Worm (Caenorhabditis elegans): ENCODE data around the gene K07E3.1.
A peak's percentile ranks its signal among the peaks of the same experiment; 100 is the strongest.

The K07E3.1 gene

ce11 chrX:8147398-8147797 lies 37.2 kb downstream of the K07E3.1 start, which contains the start of gene C02B8.1:
Gene C02B8.1 (plus strand): TSS chrX:8147698.
- TF ChIP-seq nfya-1 (tag; optimal IDR thresholded peaks at IDR 0.05; ENCODE audit: insufficient read depth) (no peak), ceh-16 (tag; optimal IDR thresholded peaks at IDR 0.05) (no peak), egl-5 (tag; optimal IDR thresholded peaks at IDR 0.05) (no peak), aly-2 (tag; optimal IDR thresholded peaks at IDR 0.05) (no peak), nhr-12 (tag; optimal IDR thresholded peaks at IDR 0.05) (no peak), nhr-11 (tag; optimal IDR thresholded peaks at IDR 0.05) (no peak)

ce11 chrX:8148993-8149392 lies 38.8 kb downstream of the K07E3.1 start:
- TF ChIP-seq nhr-11 (tag; optimal IDR thresholded peaks at IDR 0.05): no peak
- peak; percentile 4 for TF ChIP-seq elt-2 (tag; optimal IDR thresholded peaks at IDR 0.05)

ce11 chrX:8150621-8151020 lies 40.4 kb downstream of the K07E3.1 start, which contains the start of gene F22F1.2:
Gene F22F1.2 (minus strand): TSS chrX:8150721.
- TF ChIP-seq ztf-4 (tag; optimal IDR thresholded peaks at IDR 0.05) (no peak), ztf-11 (tag; optimal IDR thresholded peaks at IDR 0.05) (no peak), sea-2 (GFP tag; optimal IDR thresholded peaks at IDR 0.05) (no peak), ceh-82 (tag; optimal IDR thresholded peaks at IDR 0.05) (no peak), nhr-12 (tag; optimal IDR thresholded peaks at IDR 0.05) (no peak), ceh-28 (tag; optimal IDR thresholded peaks at IDR 0.05) (no peak), elt-2 (tag; optimal IDR thresholded peaks at IDR 0.05) (no peak), lin-39 (tag; optimal IDR thresholded peaks at IDR 0.05) (no peak), pqm-1 (tag; optimal IDR thresholded peaks at IDR 0.05) (no peak), ama-1 (optimal IDR thresholded peaks at IDR 0.05) (no peak), fkh-2 (tag; optimal IDR thresholded peaks at IDR 0.05) (no peak), lsy-12 (tag; optimal IDR thresholded peaks at IDR 0.05) (no peak)

DNA sequence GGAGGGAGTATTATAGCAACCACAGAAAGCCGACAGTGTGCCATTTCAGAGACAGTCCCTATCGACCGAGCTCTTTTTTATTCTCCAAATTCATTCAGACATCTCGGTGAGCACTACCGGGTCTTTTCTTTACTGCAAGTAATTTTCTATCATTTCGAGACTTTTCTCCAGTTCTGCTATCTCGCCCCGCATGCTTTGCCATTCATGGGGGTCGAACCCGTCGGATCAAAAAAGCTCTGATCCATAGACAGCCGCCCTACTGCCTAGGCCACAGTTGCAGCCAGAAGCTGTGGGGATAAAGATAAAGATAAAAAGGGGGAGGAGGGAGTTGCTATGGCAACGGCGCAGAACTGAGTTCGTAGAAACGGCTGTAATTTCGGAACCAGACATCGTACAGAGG lies 41.2 kb downstream of the K07E3.1 start:
- no peak for TF ChIP-seq jun-1 (tag; optimal IDR thresholded peaks at IDR 0.05)
- no peak for TF ChIP-seq skn-1 (tag; optimal IDR thresholded peaks at IDR 0.05)
- TF ChIP-seq ztf-4 (tag; optimal IDR thresholded peaks at IDR 0.05): no peak
- no peak for TF ChIP-seq nhr-23 (tag; optimal IDR thresholded peaks at IDR 0.05)
- TF ChIP-seq mml-1 (tag; optimal IDR thresholded peaks at IDR 0.05): no peak

DNA sequence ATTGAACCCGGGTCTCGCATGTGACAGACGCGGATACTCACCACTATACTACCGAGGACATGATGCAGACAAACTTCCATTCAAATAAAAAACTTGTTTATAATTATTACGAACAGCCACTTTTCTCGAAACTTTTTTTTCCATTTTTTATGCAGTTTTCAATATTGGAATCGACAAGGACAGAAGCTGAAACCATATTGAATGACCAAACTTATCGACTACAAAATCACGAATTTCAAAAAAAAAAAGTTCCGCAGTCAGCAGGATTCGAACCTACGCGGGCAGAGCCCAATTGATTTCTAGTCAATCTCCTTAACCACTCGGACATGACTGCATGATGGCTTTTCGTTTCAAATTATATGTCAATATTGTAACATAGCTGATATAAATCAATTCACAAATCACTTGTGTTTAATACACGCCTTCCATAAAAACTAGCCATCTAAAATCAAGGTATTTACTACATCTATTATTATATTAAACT lies 42.4 kb downstream of the K07E3.1 start:
- peak; percentile 2 for TF ChIP-seq elt-2 (tag; optimal IDR thresholded peaks at IDR 0.05)

DNA sequence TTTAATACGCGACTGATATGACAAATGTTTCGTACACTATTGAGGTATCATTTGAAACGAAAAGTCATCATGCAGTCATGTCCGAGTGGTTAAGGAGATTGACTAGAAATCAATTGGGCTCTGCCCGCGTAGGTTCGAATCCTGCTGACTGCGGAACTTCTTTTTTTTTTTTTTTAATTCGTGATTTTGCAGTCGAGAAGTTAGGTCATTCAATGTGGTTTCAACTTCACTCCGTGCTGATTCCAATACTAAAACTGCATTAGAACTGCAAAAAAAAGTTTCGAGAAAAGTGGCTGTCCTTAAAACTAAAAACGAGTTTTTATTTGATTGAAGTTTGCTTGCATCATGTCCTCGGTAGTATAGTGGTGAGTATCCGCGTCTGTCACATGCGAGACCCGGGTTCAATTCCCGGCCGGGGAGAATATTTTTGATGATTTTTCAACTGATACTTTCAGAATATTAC lies 44.2 kb downstream of the K07E3.1 start:
- TF ChIP-seq elt-2 (tag; optimal IDR thresholded peaks at IDR 0.05): peak; percentile 32
- peak; percentile 11 for TF ChIP-seq nhr-43 (tag; optimal IDR thresholded peaks at IDR 0.05; ENCODE audit: poor library complexity, severe bottlenecking)
- TF ChIP-seq ceh-28 (tag; optimal IDR thresholded peaks at IDR 0.05): peak; percentile 1
- TF ChIP-seq nfya-1 (tag; optimal IDR thresholded peaks at IDR 0.05; ENCODE audit: insufficient read depth): peak; percentile 7
- TF ChIP-seq hmg-11 (tag; optimal IDR thresholded peaks at IDR 0.05): peak; percentile 35
- peak; percentile 36 for TF ChIP-seq pqm-1 (tag; optimal IDR thresholded peaks at IDR 0.05)
- peak; percentile 5 for TF ChIP-seq pha-4 (tag; optimal IDR thresholded peaks at IDR 0.05)

DNA sequence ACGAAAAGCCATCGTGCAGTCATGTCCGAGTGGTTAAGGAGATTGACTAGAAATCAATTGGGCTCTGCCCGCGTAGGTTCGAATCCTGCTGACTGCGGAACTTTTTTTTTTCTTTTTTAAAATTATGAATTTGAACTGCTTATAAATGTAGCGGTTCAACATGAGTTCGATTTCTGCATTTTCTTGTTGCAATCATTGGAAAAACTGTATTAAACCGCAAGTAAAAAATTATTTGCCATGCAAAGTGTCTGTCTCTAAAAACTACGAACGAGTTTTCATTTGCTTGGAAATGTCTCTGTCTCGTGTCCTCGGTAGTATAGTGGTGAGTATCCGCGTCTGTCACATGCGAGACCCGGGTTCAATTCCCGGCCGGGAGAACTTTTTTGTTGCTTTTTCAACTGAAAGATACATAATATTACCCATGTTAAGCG lies 45.2 kb downstream of the K07E3.1 start:
- TF ChIP-seq nfya-1 (tag; optimal IDR thresholded peaks at IDR 0.05; ENCODE audit: insufficient read depth) (peak; percentile 32), elt-2 (tag; optimal IDR thresholded peaks at IDR 0.05) (peak; percentile 12), nhr-23 (tag; optimal IDR thresholded peaks at IDR 0.05) (peak; percentile 20), lin-39 (tag; optimal IDR thresholded peaks at IDR 0.05) (peak; percentile 11), pha-4 (tag; optimal IDR thresholded peaks at IDR 0.05) (peak; percentile 49), lin-15B (tag; optimal IDR thresholded peaks at IDR 0.05) (peak; percentile 1)

DNA sequence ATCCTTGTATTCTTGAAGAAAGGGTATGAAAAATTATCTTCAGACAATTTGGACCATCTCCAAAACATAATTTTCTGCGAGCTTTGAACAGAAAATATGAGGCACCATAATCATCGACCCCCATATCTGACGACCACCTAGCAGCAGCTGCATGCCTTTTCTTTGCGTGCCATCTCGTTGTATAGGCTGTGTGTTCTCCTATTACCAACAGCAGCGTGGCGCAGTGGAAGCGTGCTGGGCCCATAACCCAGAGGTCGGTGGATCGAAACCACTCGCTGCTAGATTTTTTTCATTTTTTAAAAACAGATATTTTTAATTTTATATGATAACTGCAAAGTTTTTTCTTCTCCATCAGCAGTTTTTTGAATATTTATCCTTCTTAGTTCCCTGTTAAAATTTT lies 45.7 kb downstream of the K07E3.1 start:
- TF ChIP-seq ZK546.5 (tag; optimal IDR thresholded peaks at IDR 0.05) (no peak), ceh-16 (tag; optimal IDR thresholded peaks at IDR 0.05) (no peak), nhr-11 (tag; optimal IDR thresholded peaks at IDR 0.05) (no peak), pqm-1 (tag; optimal IDR thresholded peaks at IDR 0.05) (no peak), nhr-43 (tag; optimal IDR thresholded peaks at IDR 0.05; ENCODE audit: poor library complexity, severe bottlenecking) (peak; percentile 51)
